Worm (Caenorhabditis elegans) whole organism, late embryonic: ENCODE measurements around the gene ace-3.

ENCODE experiments used
- C08G9.2 ChIP-seq: sonication (generic microtip); optimal IDR thresholded peaks from 2 replicates; lab custom pipeline; 2016; ENCODE audit warnings: mild to moderate bottlenecking, missing genetic modification characterization, moderate library complexity, missing compliant biosample characterization
- C38D4.7 ChIP-seq: fragments of 200-800 bp; sonication (Bioruptor generic); optimal IDR thresholded peaks from 2 replicates; lab custom pipeline; 2018; ENCODE audit warnings: mild to moderate bottlenecking, missing genetic modification characterization, moderate library complexity, missing compliant biosample characterization
- F13H6.1 ChIP-seq: sonication (generic microtip); optimal IDR thresholded peaks from 2 replicates; lab custom pipeline; 2016; ENCODE audit warnings: missing genetic modification characterization, missing compliant biosample characterization
- K09A11.1 ChIP-seq: sonication (generic microtip); optimal IDR thresholded peaks from 2 replicates; lab custom pipeline; 2017; ENCODE audit warnings: antibody characterized with exemption, mild to moderate bottlenecking, missing genetic modification characterization, missing compliant biosample characterization; ENCODE audit not compliant: insufficient read depth
- T23F11.4 ChIP-seq: fragments of 200-800 bp; sonication (Bioruptor generic); optimal IDR thresholded peaks from 2 replicates; lab custom pipeline; 2018; ENCODE audit warnings: mild to moderate bottlenecking, missing genetic modification characterization, missing compliant biosample characterization
- Y22D7AL.16 ChIP-seq: sonication (generic microtip); optimal IDR thresholded peaks from 2 replicates; lab custom pipeline; 2016; ENCODE audit warnings: missing genetic modification characterization, missing compliant biosample characterization
- ahr-1 ChIP-seq: sonication (generic microtip); optimal IDR thresholded peaks from 2 replicates; lab custom pipeline; 2016; ENCODE audit warnings: missing genetic modification characterization, missing compliant biosample characterization
- ceh-14 ChIP-seq: sonication (generic microtip); optimal IDR thresholded peaks from 2 replicates; lab custom pipeline; 2016; ENCODE audit warnings: missing genotype, missing genetic modification characterization, missing compliant biosample characterization
- ceh-18 ChIP-seq: sonication (generic microtip); optimal IDR thresholded peaks from 2 replicates; lab custom pipeline; 2016; ENCODE audit warnings: missing genetic modification characterization, missing compliant biosample characterization
- ceh-19 ChIP-seq: fragments of 200-800 bp; sonication (Bioruptor generic); optimal IDR thresholded peaks from 2 replicates; lab custom pipeline; 2018; ENCODE audit warnings: mild to moderate bottlenecking, missing genetic modification characterization, missing compliant biosample characterization
- ceh-2 ChIP-seq: sonication (generic microtip); optimal IDR thresholded peaks from 2 replicates; lab custom pipeline; 2016; ENCODE audit warnings: missing genotype, missing genetic modification characterization, missing compliant biosample characterization
- ceh-22 ChIP-seq: sonication (generic microtip); optimal IDR thresholded peaks from 2 replicates; lab custom pipeline; 2017; ENCODE audit warnings: missing biosample characterization, missing genetic modification characterization
- ceh-24 ChIP-seq: sonication (generic microtip); optimal IDR thresholded peaks from 2 replicates; lab custom pipeline; 2016; ENCODE audit warnings: mild to moderate bottlenecking, missing genetic modification characterization, missing compliant biosample characterization
- ceh-31 ChIP-seq: sonication (generic microtip); optimal IDR thresholded peaks from 2 replicates; lab custom pipeline; 2016; ENCODE audit warnings: missing genetic modification characterization, missing compliant biosample characterization
- ceh-34 ChIP-seq: sonication (generic microtip); optimal IDR thresholded peaks from 2 replicates; lab custom pipeline; 2016; ENCODE audit warnings: mild to moderate bottlenecking, missing genetic modification characterization, missing compliant biosample characterization
- ceh-45 ChIP-seq: fragments of 200-800 bp; sonication (Bioruptor generic); IDR thresholded peaks from 2 replicates; pipeline ENCODE4 v1.3.6; 2022; ENCODE audit warnings: missing genetic modification reagents, missing genetic modification characterization, missing compliant biosample characterization
- ceh-48 ChIP-seq: sonication (generic microtip); optimal IDR thresholded peaks from 2 replicates; lab custom pipeline; 2016; ENCODE audit warnings: missing genetic modification characterization, inconsistent platforms, missing compliant biosample characterization
- ceh-6 ChIP-seq: fragments of 200-800 bp; sonication (Bioruptor generic); optimal IDR thresholded peaks from 2 replicates; lab custom pipeline; 2018; ENCODE audit warnings: mild to moderate bottlenecking, missing genetic modification characterization, missing compliant biosample characterization
- che-1 ChIP-seq: sonication (generic microtip); optimal IDR thresholded peaks from 2 replicates; lab custom pipeline; 2016; ENCODE audit warnings: mild to moderate bottlenecking, missing genetic modification characterization, missing compliant biosample characterization
- dmd-4 ChIP-seq: sonication (generic microtip); optimal IDR thresholded peaks from 2 replicates; lab custom pipeline; 2016; ENCODE audit warnings: borderline replicate concordance, missing genetic modification characterization, missing compliant biosample characterization
- dve-1 ChIP-seq: sonication (generic microtip); optimal IDR thresholded peaks from 2 replicates; lab custom pipeline; 2017; ENCODE audit warnings: antibody characterized with exemption, mild to moderate bottlenecking, missing genetic modification characterization, missing compliant biosample characterization
- elt-4 ChIP-seq: sonication (generic microtip); optimal IDR thresholded peaks from 2 replicates; lab custom pipeline; 2016; ENCODE audit warnings: missing genetic modification characterization, missing compliant biosample characterization
- ets-4 ChIP-seq: sonication (generic microtip); optimal IDR thresholded peaks from 2 replicates; lab custom pipeline; 2016; ENCODE audit warnings: missing genetic modification characterization, missing compliant biosample characterization
- eyg-1 ChIP-seq: sonication (generic microtip); optimal IDR thresholded peaks from 2 replicates; lab custom pipeline; 2016; ENCODE audit warnings: missing genotype, missing genetic modification characterization, missing compliant biosample characterization
- hlh-13 ChIP-seq: fragments of 200-800 bp; sonication (Bioruptor generic); optimal IDR thresholded peaks from 2 replicates; lab custom pipeline; 2018; ENCODE audit warnings: mild to moderate bottlenecking, missing genetic modification characterization, missing compliant biosample characterization
- hlh-15 ChIP-seq: sonication (generic microtip); optimal IDR thresholded peaks from 2 replicates; lab custom pipeline; 2016; ENCODE audit warnings: missing genetic modification characterization, missing compliant biosample characterization
- hlh-30 ChIP-seq: sonication (generic microtip); optimal IDR thresholded peaks from 2 replicates; lab custom pipeline; 2017; ENCODE audit warnings: antibody characterized with exemption, missing genetic modification characterization, missing compliant biosample characterization; ENCODE audit not compliant: insufficient read depth
- hlh-6 ChIP-seq: sonication (generic microtip); optimal IDR thresholded peaks from 2 replicates; lab custom pipeline; 2016; ENCODE audit warnings: missing genotype, missing genetic modification characterization, missing compliant biosample characterization
- hlh-8 ChIP-seq: sonication (generic microtip); optimal IDR thresholded peaks from 2 replicates; lab custom pipeline; 2016; ENCODE audit warnings: missing genotype, missing genetic modification characterization, missing compliant biosample characterization
- madf-2 ChIP-seq: sonication (generic microtip); optimal IDR thresholded peaks from 2 replicates; lab custom pipeline; 2017; ENCODE audit warnings: missing genetic modification characterization, missing compliant biosample characterization
- nfya-1 ChIP-seq: sonication (generic microtip); optimal IDR thresholded peaks from 2 replicates; lab custom pipeline; 2017; ENCODE audit warnings: missing genetic modification characterization, mild to moderate bottlenecking, missing compliant biosample characterization, antibody characterized with exemption, moderate library complexity
- nhr-232 ChIP-seq: sonication (generic microtip); optimal IDR thresholded peaks from 2 replicates; lab custom pipeline; 2016; ENCODE audit warnings: missing genetic modification characterization, missing compliant biosample characterization
- odd-2 ChIP-seq: sonication (generic microtip); optimal IDR thresholded peaks from 2 replicates; lab custom pipeline; 2017; ENCODE audit warnings: antibody characterized with exemption, mild to moderate bottlenecking, missing genetic modification characterization, missing compliant biosample characterization
- pag-3 ChIP-seq: sonication (generic microtip); optimal IDR thresholded peaks from 2 replicates; lab custom pipeline; 2016; ENCODE audit warnings: missing compliant biosample characterization, missing genetic modification characterization, borderline replicate concordance
- pax-1 ChIP-seq: fragments of 150-350 bp; optimal IDR thresholded peaks from 2 replicates; lab custom pipeline; 2014; ENCODE audit warnings: missing biosample characterization, missing genetic modification characterization
- pros-1 ChIP-seq: fragments of 150-350 bp; optimal IDR thresholded peaks from 2 replicates; lab custom pipeline; 2014; ENCODE audit warnings: missing biosample characterization, missing genetic modification reagents, missing genetic modification characterization
- rnt-1 ChIP-seq: sonication (generic microtip); optimal IDR thresholded peaks from 2 replicates; lab custom pipeline; 2016; ENCODE audit warnings: missing genetic modification characterization, missing compliant biosample characterization
- sox-2 ChIP-seq: fragments of 200-800 bp; sonication (Bioruptor generic); IDR thresholded peaks from 2 replicates; pipeline ENCODE4 v1.3.6; 2022; ENCODE audit warnings: missing genetic modification reagents, missing genetic modification characterization, missing compliant biosample characterization
- sox-4 ChIP-seq: sonication (generic microtip); optimal IDR thresholded peaks from 2 replicates; lab custom pipeline; 2017; ENCODE audit warnings: mild to moderate bottlenecking, missing genetic modification characterization, inconsistent platforms, missing compliant biosample characterization
- syd-9 ChIP-seq: sonication (generic microtip); optimal IDR thresholded peaks from 2 replicates; lab custom pipeline; 2016; ENCODE audit warnings: mild to moderate bottlenecking, missing genetic modification characterization, moderate library complexity, missing compliant biosample characterization
- tbx-2 ChIP-seq: sonication (generic microtip); optimal IDR thresholded peaks from 2 replicates; lab custom pipeline; 2016; ENCODE audit warnings: missing genetic modification characterization, missing compliant biosample characterization
- tbx-7 ChIP-seq: sonication (generic microtip); optimal IDR thresholded peaks from 2 replicates; lab custom pipeline; 2016; ENCODE audit warnings: missing genotype, missing genetic modification characterization, missing compliant biosample characterization
- ttx-3 ChIP-seq: sonication (generic microtip); optimal IDR thresholded peaks from 2 replicates; lab custom pipeline; 2016; ENCODE audit warnings: missing genetic modification reagents, missing genetic modification characterization, missing compliant biosample characterization
- unc-3 ChIP-seq, 2 experiments: fragments of 200-800 bp in 1 of 2; sonication (Bioruptor generic) in 1 of 2; sonication (generic microtip) in 1 of 2; conservative IDR thresholded peaks in 1 of 2; optimal IDR thresholded peaks in 1 of 2; 2 replicates each; pipeline versions ENCODE4 v1.3.6 to Lab custom; 2016 to 2022; ENCODE audit warnings: missing compliant biosample characterization in 2 of 2, missing genetic modification characterization in 2 of 2, missing genetic modification reagents in 1 of 2
- unc-42 ChIP-seq: sonication (generic microtip); optimal IDR thresholded peaks from 2 replicates; lab custom pipeline; 2016; ENCODE audit warnings: missing genotype, missing genetic modification characterization, missing compliant biosample characterization
- unc-55 ChIP-seq: sonication (generic microtip); optimal IDR thresholded peaks from 2 replicates; lab custom pipeline; 2017; ENCODE audit warnings: missing biosample characterization, missing genetic modification reagents, missing genetic modification characterization
- ztf-16 ChIP-seq: sonication (generic microtip); optimal IDR thresholded peaks from 2 replicates; lab custom pipeline; 2017; ENCODE audit warnings: missing genetic modification characterization, missing compliant biosample characterization

The ace-3 gene

DNA sequence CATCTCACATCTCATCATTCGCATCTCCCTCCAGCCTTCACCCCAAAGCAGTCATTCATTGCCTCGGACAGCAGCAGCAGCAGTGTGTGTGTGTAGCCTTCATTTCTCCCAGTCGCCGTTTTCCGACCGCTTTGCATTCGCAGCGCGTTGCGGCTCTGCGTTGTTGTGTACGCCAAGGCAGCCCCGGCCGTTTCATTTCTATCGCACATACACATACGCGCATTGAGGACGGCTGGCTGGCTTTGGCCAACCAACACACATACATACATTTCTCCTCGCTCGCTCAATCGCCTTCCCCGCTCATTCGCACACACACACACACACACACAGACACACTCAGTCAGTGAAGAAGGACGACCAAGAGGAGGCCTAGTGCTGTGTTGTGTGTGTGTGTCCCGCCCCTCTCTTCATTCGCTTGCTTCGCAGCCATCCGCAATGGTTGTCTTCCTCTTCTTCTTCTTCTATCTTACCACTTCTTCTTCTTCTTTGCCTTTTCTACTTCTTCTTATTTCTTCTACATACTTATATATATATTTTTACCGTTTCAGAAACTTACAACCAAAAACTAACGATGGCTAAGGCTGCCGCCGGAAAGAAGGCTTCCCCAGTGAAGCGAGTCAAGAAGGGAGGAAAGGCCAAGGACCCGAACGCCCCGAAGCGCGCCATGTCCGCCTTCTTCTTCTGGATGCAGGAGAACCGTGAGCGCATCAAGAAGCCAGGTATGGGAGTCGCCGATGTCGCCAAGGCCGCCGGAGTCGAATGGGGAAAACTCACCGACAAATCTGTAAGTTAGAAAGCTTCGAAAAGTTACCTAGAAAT is 44.9 kb downstream of the ace-3 start, which contains the start of gene hmg-1.1 (continued):
- no peak for TF ChIP-seq K09A11.1 (tag; lab: Kevin White, UChicago)
- peak; percentile 88 for TF ChIP-seq tbx-2 (tag; lab: Kevin White, UChicago)
- TF ChIP-seq hlh-15 (tag; lab: Kevin White, UChicago), result no peak
- peak; percentile 53 for TF ChIP-seq dmd-4 (tag; lab: Kevin White, UChicago)
- peak; percentile 27 for TF ChIP-seq unc-42
- no peak for TF ChIP-seq Y22D7AL.16
- TF ChIP-seq che-1 (tag; lab: Kevin White, UChicago), result peak; percentile 54
- TF ChIP-seq dve-1 (tag; lab: Kevin White, UChicago), result peak; percentile 23
- peak; percentile 16; the same call in 1 of the 2 replicates for TF ChIP-seq unc-3 (GFP tag; conservative IDR thresholded peaks at IDR 0.05; lab: Robert Waterston, UW)
- no peak for TF ChIP-seq unc-3 (tag; optimal IDR thresholded peaks at IDR 0.05; lab: Kevin White, UChicago)
- peak; percentile 76 for TF ChIP-seq unc-55 (GFP tag; lab: Kevin White, UChicago)
- no peak for TF ChIP-seq pag-3
- TF ChIP-seq hlh-6 (tag; lab: Kevin White, UChicago), result no peak
- peak; percentile 100 for TF ChIP-seq madf-2
- TF ChIP-seq hlh-13, result peak; percentile 17
- peak; percentile 95 for TF ChIP-seq nfya-1 (tag; lab: Kevin White, UChicago)
- TF ChIP-seq pax-1 (tag; lab: Kevin White, UChicago), result no peak
- TF ChIP-seq odd-2 (tag; lab: Kevin White, UChicago), result no peak
- peak; percentile 64 for TF ChIP-seq ceh-6
- TF ChIP-seq ttx-3, result no peak
- TF ChIP-seq F13H6.1 (tag; lab: Kevin White, UChicago), result peak; percentile 72
- TF ChIP-seq tbx-7 (tag; lab: Kevin White, UChicago), result no peak
- no peak for TF ChIP-seq sox-2 (GFP tag; lab: Robert Waterston, UW)
- peak; percentile 57 for TF ChIP-seq hlh-30
- peak; percentile 46 for TF ChIP-seq C38D4.7 (GFP tag; lab: Kevin White, UChicago)
- no peak for TF ChIP-seq elt-4 (tag; lab: Kevin White, UChicago)
- peak; percentile 50 for TF ChIP-seq syd-9 (tag; lab: Kevin White, UChicago)
- peak; percentile 47 for TF ChIP-seq ceh-2 (tag; lab: Kevin White, UChicago)
- peak; percentile 74 for TF ChIP-seq pros-1 (tag; lab: Kevin White, UChicago)
- TF ChIP-seq ceh-48 (tag; lab: Kevin White, UChicago), result no peak
- peak; percentile 82 for TF ChIP-seq ceh-14 (tag; lab: Kevin White, UChicago)
- TF ChIP-seq ceh-34 (tag; lab: Kevin White, UChicago), result peak; percentile 89
- TF ChIP-seq ceh-18 (tag; lab: Kevin White, UChicago), result peak; percentile 95

- TF ChIP-seq ztf-16 (tag; lab: Kevin White, UChicago) (peak; percentile 27), che-1 (tag; lab: Kevin White, UChicago) (peak; percentile 16), rnt-1 (peak; percentile 85), dve-1 (tag; lab: Kevin White, UChicago) (no peak), madf-2 (peak; percentile 99), ceh-45 (GFP tag; lab: Robert Waterston, UW) (no peak), eyg-1 (tag; lab: Kevin White, UChicago) (no peak), C08G9.2 (peak; percentile 61), ceh-6 (peak; percentile 15), pax-1 (tag; lab: Kevin White, UChicago) (no peak), ceh-24 (tag; lab: Kevin White, UChicago) (no peak), ceh-14 (tag; lab: Kevin White, UChicago) (peak; percentile 79), nhr-232 (tag; lab: Kevin White, UChicago) (no peak), odd-2 (tag; lab: Kevin White, UChicago) (no peak), ahr-1 (peak; percentile 39), ceh-22 (tag; lab: Kevin White, UChicago) (peak; percentile 47), C38D4.7 (GFP tag; lab: Kevin White, UChicago) (peak; percentile 9), ceh-31 (tag; lab: Kevin White, UChicago) (peak; percentile 90), unc-42 (peak; percentile 85), hlh-8 (tag; lab: Kevin White, UChicago) (peak; percentile 52), ets-4 (tag; lab: Kevin White, UChicago) (peak; percentile 72), ceh-19 (peak; percentile 74), sox-4 (tag; lab: Kevin White, UChicago) (peak; percentile 11), hlh-13 (no peak), T23F11.4 (GFP tag; lab: Kevin White, UChicago) (peak; percentile 26)
These were observed 46.0 kb downstream of the ace-3 start for ce11 chrII:14251400-14251940.
